Worm (Caenorhabditis elegans) whole organism, early embryonic: Measurements from ENCODE around the gene Y43F8C.15.

Experiments
- ama-1 ChIP-seq: fragments of 150-350 bp; optimal IDR thresholded peaks from 2 replicates; lab custom pipeline; 2014
- flt-1 ChIP-seq: fragments of 200-800 bp; sonication (Bioruptor generic); IDR thresholded peaks from 2 replicates; pipeline ENCODE4 v1.3.6; 2022; ENCODE audit warnings: missing genetic modification characterization, missing compliant biosample characterization
- hmg-4 ChIP-seq: fragments of 200-800 bp; sonication (Bioruptor generic); optimal IDR thresholded peaks from 2 replicates; lab custom pipeline; 2018; ENCODE audit warnings: mild to moderate bottlenecking, missing genetic modification characterization, missing compliant biosample characterization
- tbx-11 ChIP-seq: fragments of 200-800 bp; sonication (Bioruptor generic); IDR thresholded peaks from 2 replicates; pipeline ENCODE4 v1.3.6; 2022; ENCODE audit warnings: missing genetic modification characterization, missing compliant biosample characterization

ce11 chrV:19733728-19734127, 23.3 kb upstream of the Y43F8C.15 start:
- TF ChIP-seq ama-1 (no peak), hmg-4 (GFP tag; lab: Kevin White, UChicago) (no peak), tbx-11 (GFP tag; lab: Robert Waterston, UW) (no peak), flt-1 (GFP tag; lab: Robert Waterston, UW) (no peak)
